1 fruit fly cellular context compared by ENCODE assay signal in genomic region chrX:19348835-19349466, dm6.
TF ChIP-seq lines count a peak whose summit lies in the region.

No protein-coding gene starts in this region.

TF ChIP-seq in whole organism, embryonic, 481 proteins besides CTCF, POLR2A, EP300 and RAD21 (continued from another document):
- TF ChIP-seq Xbp1 (GFP tag; optimal IDR thresholded peaks at IDR 0.05; lab: Kevin White, UChicago) (peak; percentile 35), tio (GFP tag; optimal IDR thresholded peaks at IDR 0.05; lab: Kevin White, UChicago) (peak; percentile 35), cwo (GFP tag; optimal IDR thresholded peaks at IDR 0.05; lab: Kevin White, UChicago) (no peak), corto (GFP tag; optimal IDR thresholded peaks at IDR 0.05; lab: Kevin White, UChicago) (peak; percentile 17), az2 (GFP tag; optimal IDR thresholded peaks at IDR 0.05; lab: Kevin White, UChicago) (peak; percentile 55), Bteb2 (GFP tag; optimal IDR thresholded peaks at IDR 0.05; lab: Kevin White, UChicago) (peak; percentile 36), row (GFP tag; IDR thresholded peaks at IDR 0.05; lab: Robert Waterston, UW) (peak; percentile 65), shn (GFP tag; optimal IDR thresholded peaks at IDR 0.05; lab: Kevin White, UChicago) (peak; percentile 29), Ssrp (tag; optimal IDR thresholded peaks at IDR 0.05; lab: Kevin White, UChicago) (peak; percentile 25), sima (GFP tag; optimal IDR thresholded peaks at IDR 0.05; lab: Kevin White, UChicago) (no peak), Bdp1 (GFP tag; optimal IDR thresholded peaks at IDR 0.05; lab: Kevin White, UChicago) (no peak), CG1603 (tag; optimal IDR thresholded peaks at IDR 0.05; lab: Kevin White, UChicago) (peak; percentile 27), Rfx (GFP tag; IDR thresholded peaks at IDR 0.05; lab: Robert Waterston, UW) (peak; percentile 48; the same call in 1 of the 2 replicates), CG18476 (GFP tag; optimal IDR thresholded peaks at IDR 0.05; lab: Kevin White, UChicago) (no peak), fu2 (GFP tag; optimal IDR thresholded peaks at IDR 0.05; lab: Kevin White, UChicago) (peak; percentile 21)
